Fruit fly (Drosophila melanogaster) whole organism, wandering third instar larva: ENCODE data around the gene CG32551.
A peak's percentile ranks its signal among the peaks of the same experiment; 100 is the strongest.

Experiments
- Abd-B ChIP-seq: fragments of >200 bp; optimal IDR thresholded peaks from 2 replicates; lab custom pipeline; 2017; ENCODE audit warnings: missing biosample characterization, missing genetic modification characterization
- CG32264 ChIP-seq: fragments of 200-800 bp; sonication (Bioruptor generic); optimal IDR thresholded peaks from 2 replicates; lab custom pipeline; 2016; ENCODE audit warnings: missing biosample characterization, missing genetic modification characterization
- CrebA ChIP-seq: fragments of 200-800 bp; sonication (Bioruptor generic); optimal IDR thresholded peaks from 2 replicates; lab custom pipeline; 2016; ENCODE audit warnings: missing biosample characterization, mild to moderate bottlenecking, missing genetic modification characterization, borderline replicate concordance
- Dfd ChIP-seq: fragments of >200 bp; optimal IDR thresholded peaks from 2 replicates; lab custom pipeline; 2017; ENCODE audit warnings: missing biosample characterization, missing genetic modification characterization
- Dif ChIP-seq: fragments of 200-275, 200-300 bp; sonication (Bioruptor generic); optimal IDR thresholded peaks from 2 replicates; lab custom pipeline; 2018; ENCODE audit warnings: missing biosample characterization, missing genetic modification characterization; ENCODE audit not compliant: partially characterized antibody
- GATAd ChIP-seq: sonication (Bioruptor generic); optimal IDR thresholded peaks from 2 replicates; lab custom pipeline; 2016; ENCODE audit warnings: missing biosample characterization, missing genetic modification characterization
- HLH106 ChIP-seq: fragments of 200-800 bp; optimal IDR thresholded peaks from 3 replicates; lab custom pipeline; 2019; ENCODE audit warnings: missing biosample characterization, mild to moderate bottlenecking, missing genetic modification characterization, moderate library complexity
- Hnf4 ChIP-seq: fragments of 200-800 bp; sonication (Bioruptor generic); optimal IDR thresholded peaks from 2 replicates; lab custom pipeline; 2016; ENCODE audit warnings: missing biosample characterization, mild to moderate bottlenecking, missing genetic modification characterization
- Hr78 ChIP-seq: fragments of >200 bp; optimal IDR thresholded peaks from 2 replicates; lab custom pipeline; 2017; ENCODE audit warnings: missing biosample characterization, missing genetic modification characterization
- Hr83 ChIP-seq: fragments of 200-300 bp; sonication (Bioruptor generic); optimal IDR thresholded peaks from 2 replicates; lab custom pipeline; 2016; ENCODE audit warnings: missing biosample characterization, mild to moderate bottlenecking, missing genetic modification characterization, moderate library complexity; ENCODE audit not compliant: poor library complexity, severe bottlenecking
- Jra ChIP-seq: sonication (Bioruptor generic); optimal IDR thresholded peaks from 2 replicates; lab custom pipeline; 2016; ENCODE audit warnings: missing biosample characterization, missing genetic modification characterization
- Mio ChIP-seq: sonication (Bioruptor generic); optimal IDR thresholded peaks from 2 replicates; lab custom pipeline; 2016; ENCODE audit warnings: missing biosample characterization, missing genetic modification characterization
- Myc ChIP-seq: fragments of >200 bp; optimal IDR thresholded peaks from 2 replicates; lab custom pipeline; 2017
- N ChIP-seq: fragments of >200 bp; optimal IDR thresholded peaks from 2 replicates; lab custom pipeline; 2018; ENCODE audit warnings: missing biosample characterization, missing external identifiers, missing genetic modification characterization
- Rel ChIP-seq, 2 experiments: fragments of 200-800 bp; sonication (Bioruptor generic) in 1 of 2; optimal IDR thresholded peaks; 2 replicates in 1 of 2; 3 replicates in 1 of 2; lab custom pipeline; 2016 to 2019; ENCODE audit warnings: mild to moderate bottlenecking in 2 of 2, missing biosample characterization in 2 of 2, missing genetic modification characterization in 2 of 2, moderate library complexity in 1 of 2
- Vsx2 ChIP-seq: fragments of 200-300, 225-300 bp; sonication (Bioruptor generic); optimal IDR thresholded peaks from 2 replicates; lab custom pipeline; 2018; ENCODE audit warnings: missing biosample characterization, missing genetic modification characterization; ENCODE audit not compliant: partially characterized antibody
- br ChIP-seq: fragments of 200-800 bp; sonication (Bioruptor generic); optimal IDR thresholded peaks from 2 replicates; lab custom pipeline; 2016; ENCODE audit warnings: missing biosample characterization, missing genetic modification characterization
- dl ChIP-seq, 2 experiments: fragments of 175-275, 200-275 bp in 1 of 2; fragments of 200-275 bp in 1 of 2; sonication (Bioruptor generic); optimal IDR thresholded peaks; lab custom pipeline; 2018; ENCODE audit warnings: mild to moderate bottlenecking in 2 of 2, missing biosample characterization in 2 of 2, missing genetic modification characterization in 2 of 2, moderate library complexity in 2 of 2; ENCODE audit not compliant: partially characterized antibody in 2 of 2, insufficient read depth in 1 of 2
- dmrt93B ChIP-seq: fragments of 200-800 bp; sonication (Bioruptor generic); optimal IDR thresholded peaks from 2 replicates; lab custom pipeline; 2018; ENCODE audit warnings: missing biosample characterization, mild to moderate bottlenecking, missing genetic modification characterization
- dsf ChIP-seq: sonication (Bioruptor generic); optimal IDR thresholded peaks from 2 replicates; lab custom pipeline; 2016; ENCODE audit warnings: missing biosample characterization, missing genetic modification characterization, borderline replicate concordance
- ey ChIP-seq: fragments of 200-800 bp; sonication (Bioruptor generic); optimal IDR thresholded peaks from 2 replicates; lab custom pipeline; 2016; ENCODE audit warnings: missing biosample characterization, missing genetic modification characterization
- foxo ChIP-seq, 2 experiments: fragments of 200-800 bp; sonication (Bioruptor generic); optimal IDR thresholded peaks; 2 replicates in 1 of 2; 3 replicates in 1 of 2; lab custom pipeline; 2016 to 2017; ENCODE audit warnings: missing biosample characterization in 2 of 2, missing genetic modification characterization in 2 of 2
- fru ChIP-seq: fragments of 200-800 bp; sonication (Bioruptor generic); optimal IDR thresholded peaks from 3 replicates; lab custom pipeline; 2016; ENCODE audit warnings: missing biosample characterization, mild to moderate bottlenecking, missing genetic modification characterization
- h ChIP-seq: fragments of 200-800 bp; sonication (Bioruptor generic); optimal IDR thresholded peaks from 3 replicates; lab custom pipeline; 2016; ENCODE audit warnings: missing biosample characterization, mild to moderate bottlenecking, missing genetic modification characterization
- jim ChIP-seq: fragments of 175-275, 200-325 bp; sonication (Bioruptor generic); optimal IDR thresholded peaks from 2 replicates; lab custom pipeline; 2016; ENCODE audit warnings: missing biosample characterization, mild to moderate bottlenecking, missing genetic modification characterization
- lola ChIP-seq: fragments of >200 bp; optimal IDR thresholded peaks from 2 replicates; lab custom pipeline; 2017; ENCODE audit warnings: missing biosample characterization, missing genetic modification characterization
- pan ChIP-seq: fragments of >200 bp; optimal IDR thresholded peaks from 2 replicates; lab custom pipeline; 2017
- psq ChIP-seq: fragments of 200-800 bp; sonication (Bioruptor generic); optimal IDR thresholded peaks from 3 replicates; lab custom pipeline; 2017; ENCODE audit warnings: missing biosample characterization, mild to moderate bottlenecking, missing genetic modification characterization, moderate library complexity
- rgr ChIP-seq: fragments of 200-800 bp; sonication (Bioruptor generic); optimal IDR thresholded peaks from 3 replicates; lab custom pipeline; 2016; ENCODE audit warnings: missing biosample characterization, mild to moderate bottlenecking, missing genetic modification characterization
- sv ChIP-seq: fragments of 200-800 bp; sonication (Bioruptor generic); optimal IDR thresholded peaks from 3 replicates; lab custom pipeline; 2016; ENCODE audit warnings: missing biosample characterization, missing genetic modification characterization
- tai ChIP-seq: sonication (Bioruptor generic); optimal IDR thresholded peaks from 2 replicates; lab custom pipeline; 2016; ENCODE audit warnings: missing biosample characterization, missing genetic modification characterization
- usp ChIP-seq: fragments of >200 bp; optimal IDR thresholded peaks from 2 replicates; lab custom pipeline; 2017; ENCODE audit warnings: missing biosample characterization, missing genetic modification characterization
- woc ChIP-seq: sonication (Bioruptor generic); optimal IDR thresholded peaks from 2 replicates; lab custom pipeline; 2016; ENCODE audit warnings: missing biosample characterization, mild to moderate bottlenecking, missing genetic modification characterization

CG32551 gene

DNA sequence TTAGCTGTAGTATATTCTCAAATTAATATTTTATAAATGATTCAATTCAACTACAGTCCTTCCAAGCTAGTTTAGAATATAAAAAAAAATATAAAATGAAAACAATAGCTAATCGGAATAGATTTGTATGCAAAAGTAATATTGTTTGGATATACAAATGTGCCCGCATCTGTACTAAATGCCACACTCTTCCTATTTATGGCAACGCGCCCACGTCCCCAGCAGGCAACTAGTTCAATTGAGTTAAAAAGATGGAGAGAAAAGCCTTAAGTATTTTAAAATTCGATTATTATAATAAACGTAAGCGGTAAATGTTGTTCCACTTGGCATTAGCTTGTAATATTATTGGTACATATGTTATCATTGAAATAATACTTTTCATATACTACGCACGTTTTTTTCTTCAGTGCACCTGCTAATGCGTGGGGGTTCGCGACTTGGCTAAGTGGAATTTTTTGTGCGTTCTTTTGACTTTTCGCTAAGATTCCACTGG lies 33.1 kb upstream of the CG32551 start:
- TF ChIP-seq Jra (GFP tag; lab: Kevin White, UChicago) (no peak), Myc (lab: Kevin White, UChicago) (no peak), Dif (GFP tag; lab: Kevin White, UChicago) (no peak), Abd-B (GFP tag; lab: Kevin White, UChicago) (no peak), ey (GFP tag; lab: Kevin White, UChicago) (peak; percentile 15), br (no peak), rgr (GFP tag; lab: Kevin White, UChicago) (peak; percentile 5), Hr78 (GFP tag; lab: Kevin White, UChicago) (no peak), GATAd (GFP tag; lab: Kevin White, UChicago) (no peak), HLH106 (tag; lab: Kevin White, UChicago) (no peak), psq (GFP tag; lab: Kevin White, UChicago) (no peak), pan (lab: Kevin White, UChicago) (no peak), tai (GFP tag; lab: Kevin White, UChicago) (no peak), lola (GFP tag; lab: Kevin White, UChicago) (no peak), h (GFP tag; lab: Kevin White, UChicago) (no peak), Dfd (GFP tag; lab: Kevin White, UChicago) (no peak), sv (GFP tag; lab: Kevin White, UChicago) (peak; percentile 73), Hnf4 (GFP tag; lab: Kevin White, UChicago) (no peak), dsf (GFP tag; lab: Kevin White, UChicago) (no peak), CG32264 (GFP tag; lab: Kevin White, UChicago) (no peak)

DNA sequence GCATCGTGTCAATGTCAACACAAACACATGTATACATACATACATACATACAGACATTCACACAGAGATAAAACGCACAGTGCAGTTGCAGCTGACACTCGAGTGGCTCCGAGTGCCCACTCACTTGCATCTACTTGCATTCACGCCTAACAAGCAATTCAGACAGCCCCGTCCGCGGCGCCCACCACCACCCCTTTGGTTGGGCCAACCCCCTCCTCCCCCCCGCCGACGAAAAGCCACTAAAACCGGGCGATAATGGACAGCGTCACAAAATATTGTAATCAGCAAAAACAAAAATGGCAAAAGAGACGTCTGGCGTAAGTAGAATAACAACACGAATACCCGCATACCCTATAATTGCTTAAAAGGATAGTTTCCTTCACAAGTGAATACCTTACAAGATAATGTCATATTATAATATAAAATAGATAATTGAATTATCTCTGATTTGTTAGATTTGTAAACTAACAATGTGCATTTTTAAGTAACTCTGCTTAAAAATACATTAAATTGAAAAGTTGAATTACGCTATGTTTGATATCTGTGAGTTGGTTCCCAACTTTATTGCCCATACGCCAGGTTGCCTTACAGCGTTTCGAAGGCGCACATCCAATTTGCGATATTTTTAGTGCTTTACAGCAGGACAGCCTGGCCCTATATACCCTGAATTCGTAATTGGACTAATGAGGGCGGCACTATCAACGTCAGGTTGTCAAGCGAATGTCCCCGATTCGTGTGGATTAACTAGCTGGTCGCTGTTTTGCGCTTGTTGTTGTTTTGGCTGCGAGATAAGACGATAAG lies 31.9 kb upstream of the CG32551 start:
- TF ChIP-seq dmrt93B (GFP tag; lab: Kevin White, UChicago) (no peak), dl (GFP tag; optimal IDR thresholded peaks at IDR 0.05; lab: Kevin White, UChicago; ENCODE audit: insufficient read depth in 1 of 2, partially characterized antibody in 2 of 2) (no peak), Mio (GFP tag; lab: Kevin White, UChicago) (no peak)

DNA sequence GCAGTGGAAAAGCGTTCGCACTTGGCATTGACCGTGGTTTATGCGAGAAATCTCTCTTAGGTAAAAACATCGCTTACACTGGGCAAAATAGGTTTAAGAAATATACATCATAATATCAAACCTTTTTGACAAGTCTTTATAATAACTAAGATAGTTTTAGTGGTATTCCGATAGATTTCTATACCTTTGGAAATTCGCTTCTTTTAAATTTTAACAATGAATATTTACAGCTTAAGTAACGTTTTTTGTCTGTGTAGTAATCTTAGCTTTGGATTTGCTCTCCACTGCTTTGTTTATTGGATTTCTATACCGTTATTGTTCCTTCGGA lies 31.3 kb upstream of the CG32551 start:
- peak; percentile 20 for TF ChIP-seq h (GFP tag; lab: Kevin White, UChicago)
- peak; percentile 13 for TF ChIP-seq fru
- no peak for TF ChIP-seq pan (lab: Kevin White, UChicago)

DNA sequence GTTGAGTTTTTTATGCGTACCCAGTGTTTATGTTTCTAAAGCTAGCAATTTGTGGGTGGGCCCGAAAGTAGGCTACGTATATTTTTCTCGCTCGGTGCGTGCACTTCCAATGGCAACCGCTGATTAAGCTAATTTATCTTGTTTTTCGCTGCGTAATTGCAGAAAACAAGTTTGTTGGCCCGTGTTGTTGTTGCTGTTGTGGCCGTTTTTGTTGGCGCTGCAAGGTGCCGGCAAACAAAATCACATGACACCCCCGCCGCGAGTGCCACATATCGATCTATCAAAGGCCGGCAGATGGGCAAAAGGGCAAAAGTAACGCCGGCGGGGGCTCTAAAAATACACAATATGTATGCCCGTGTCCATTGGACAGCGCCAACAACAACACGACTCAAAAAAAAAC lies 29.2 kb upstream of the CG32551 start:
- TF ChIP-seq ey (GFP tag; lab: Kevin White, UChicago) (no peak), rgr (GFP tag; lab: Kevin White, UChicago) (no peak), dsf (GFP tag; lab: Kevin White, UChicago) (no peak), foxo (GFP tag; optimal IDR thresholded peaks at IDR 0.05; lab: Kevin White, UChicago) (no peak), Rel (GFP tag; optimal IDR thresholded peaks at IDR 0.05; lab: Kevin White, UChicago) (no peak), Rel (tag; optimal IDR thresholded peaks at IDR 0.05; lab: Kevin White, UChicago) (peak; percentile 4), usp (GFP tag; lab: Kevin White, UChicago) (no peak), jim (no peak), CrebA (GFP tag; lab: Kevin White, UChicago) (no peak), Abd-B (GFP tag; lab: Kevin White, UChicago) (no peak), dmrt93B (GFP tag; lab: Kevin White, UChicago) (no peak), Hr83 (GFP tag; lab: Kevin White, UChicago) (no peak), N (GFP tag; lab: Kevin White, UChicago) (peak; percentile 6), Myc (lab: Kevin White, UChicago) (peak; percentile 3), sv (GFP tag; lab: Kevin White, UChicago) (no peak), Mio (GFP tag; lab: Kevin White, UChicago) (no peak), woc (GFP tag; lab: Kevin White, UChicago) (no peak), Vsx2 (GFP tag; lab: Kevin White, UChicago) (peak; percentile 85), Hnf4 (GFP tag; lab: Kevin White, UChicago) (no peak)
